Fruit fly (Drosophila melanogaster) ovary, adult (tissue): ENCODE results near the gene Pgant2.
A peak's percentile ranks its signal among the peaks of the same experiment; 100 is the strongest.

Source experiments
- CG17801 ChIP-seq: fragments of 200-800 bp; optimal IDR thresholded peaks from 2 replicates; lab custom pipeline; 2019; ENCODE audit warnings: missing biosample characterization, mild to moderate bottlenecking, missing genetic modification characterization, moderate library complexity; ENCODE audit not compliant: partially characterized antibody

The Pgant2 gene

dm6 chr2L:3426669-3427232 is at the start of gene Pgant2:
Gene Pgant2 (minus strand): TSS chr2L:3426719.
- no peak for TF ChIP-seq CG17801 (GFP tag; lab: Kevin White, UChicago)

- peak; percentile 8 for TF ChIP-seq CG17801 (GFP tag; lab: Kevin White, UChicago)
Measured at dm6 chr2L:3475948-3476347, 49.4 kb upstream of the Pgant2 start.

dm6 chr2L:3475168-3475567 is 48.6 kb upstream of the Pgant2 start:
- TF ChIP-seq CG17801 (GFP tag; lab: Kevin White, UChicago): no peak

dm6 chr2L:3472242-3472641 is 45.7 kb upstream of the Pgant2 start, which contains the start of gene Pgant4:
Gene Pgant4 (plus strand): TSS chr2L:3472603.
- TF ChIP-seq CG17801 (GFP tag; lab: Kevin White, UChicago): no peak

- no peak for TF ChIP-seq CG17801 (GFP tag; lab: Kevin White, UChicago)
Measured at dm6 chr2L:3469869-3470268, 43.4 kb upstream of the Pgant2 start, which contains the start of the genes Pif1 and CG31776. Gene Pif1 (minus strand): TSS chr2L:3470004. Gene CG31776 (plus strand): TSS chr2L:3470182.

DNA sequence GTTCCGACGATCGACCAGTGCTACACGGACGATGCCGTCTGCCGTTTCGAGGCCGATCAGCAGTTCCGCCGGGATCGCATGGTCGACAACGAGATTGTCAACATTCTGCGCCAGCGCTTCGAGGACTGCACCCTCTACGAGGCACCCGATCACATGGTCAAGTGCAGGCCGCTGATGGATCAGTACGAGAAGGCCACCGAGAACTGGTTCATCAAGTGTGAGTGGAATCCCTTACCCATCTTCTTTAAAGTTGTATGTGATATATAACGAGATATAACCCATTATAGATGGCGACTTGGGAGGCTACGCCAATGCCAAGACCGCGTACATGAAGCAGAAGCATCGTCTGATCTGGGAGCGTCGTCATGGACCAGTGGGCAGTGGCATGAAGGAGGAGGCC is 40.3 kb upstream of the Pgant2 start:
- TF ChIP-seq CG17801 (GFP tag; lab: Kevin White, UChicago): no peak

DNA sequence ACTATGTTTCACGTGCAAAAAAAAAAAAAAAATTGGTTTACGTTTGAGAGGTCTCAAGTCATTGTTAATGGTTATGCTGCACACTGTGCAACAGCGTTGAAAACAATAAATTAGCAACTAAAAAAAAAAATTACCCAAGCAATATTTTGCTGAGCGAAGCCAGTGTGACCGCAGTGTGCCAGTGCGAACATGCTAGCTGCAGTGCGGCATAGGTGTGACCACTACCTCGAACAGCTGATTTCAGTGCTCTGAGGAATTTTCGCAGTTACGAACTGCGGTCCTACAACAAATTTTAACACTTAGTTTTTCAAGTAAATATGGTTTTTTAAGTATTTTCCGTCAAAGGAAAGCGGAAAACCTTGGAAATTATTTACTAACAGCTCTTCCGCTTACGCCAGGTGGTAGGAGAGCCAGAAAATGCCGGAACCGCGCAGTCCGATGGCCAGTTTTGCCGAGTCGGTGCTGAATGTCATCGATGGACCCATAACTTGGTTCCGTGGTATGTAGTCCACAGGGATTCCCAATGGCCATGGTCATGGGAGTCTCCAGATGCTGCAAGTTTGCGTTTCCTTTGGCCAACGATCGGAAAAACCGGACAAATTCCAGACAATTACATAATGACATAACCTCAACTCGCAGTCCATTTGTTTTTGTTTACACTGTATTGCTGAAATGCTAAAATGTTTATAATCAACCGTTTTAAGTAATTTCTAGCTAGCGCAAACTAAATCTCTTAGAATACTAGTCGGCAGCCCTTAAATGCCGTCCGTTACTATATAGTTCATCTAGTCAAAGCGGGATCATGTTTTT is 39.6 kb upstream of the Pgant2 start, which contains the start of the genes msl-2 and ND-PDSW:
TSS of gene msl-2 (minus strand) at position 195 of the 810 bp plus-strand sequence.
TSS of gene ND-PDSW (plus strand) at position 240 of the 810 bp plus-strand sequence.
- no peak for TF ChIP-seq CG17801 (GFP tag; lab: Kevin White, UChicago)

DNA sequence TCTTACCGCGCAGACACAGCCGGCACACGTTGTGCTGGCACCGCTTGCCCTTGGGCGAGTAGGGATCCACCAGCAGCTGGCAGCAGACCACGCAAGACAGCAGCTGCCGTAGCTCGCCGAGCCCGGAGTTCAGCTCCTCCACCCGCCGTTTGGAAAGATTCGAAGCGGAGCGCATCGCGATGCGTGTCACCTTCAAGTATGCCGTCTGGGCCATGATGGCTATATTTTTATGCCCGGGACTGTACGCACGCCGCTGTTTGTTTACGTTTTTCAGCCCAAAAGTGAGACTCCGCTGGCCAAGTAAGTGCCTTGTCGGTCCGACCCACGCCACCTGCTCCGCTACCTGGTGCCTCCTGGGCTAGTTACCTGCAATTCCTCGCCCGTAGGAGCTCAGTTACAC is 38.9 kb upstream of the Pgant2 start:
- TF ChIP-seq CG17801 (GFP tag; lab: Kevin White, UChicago): no peak

- TF ChIP-seq CG17801 (GFP tag; lab: Kevin White, UChicago): no peak
Measured at dm6 chr2L:3461760-3462159, 35.2 kb upstream of the Pgant2 start, which contains the start of gene CG3246. Gene CG3246 (minus strand): TSS chr2L:3461952.

dm6 chr2L:3457007-3457406 is 30.5 kb upstream of the Pgant2 start, which contains the start of the genes Cog3 and Sec5:
Gene Cog3 (minus strand): TSS chr2L:3457064.
Gene Sec5 (plus strand): TSS chr2L:3457302.
- peak; percentile 55 for TF ChIP-seq CG17801 (GFP tag; lab: Kevin White, UChicago)

DNA sequence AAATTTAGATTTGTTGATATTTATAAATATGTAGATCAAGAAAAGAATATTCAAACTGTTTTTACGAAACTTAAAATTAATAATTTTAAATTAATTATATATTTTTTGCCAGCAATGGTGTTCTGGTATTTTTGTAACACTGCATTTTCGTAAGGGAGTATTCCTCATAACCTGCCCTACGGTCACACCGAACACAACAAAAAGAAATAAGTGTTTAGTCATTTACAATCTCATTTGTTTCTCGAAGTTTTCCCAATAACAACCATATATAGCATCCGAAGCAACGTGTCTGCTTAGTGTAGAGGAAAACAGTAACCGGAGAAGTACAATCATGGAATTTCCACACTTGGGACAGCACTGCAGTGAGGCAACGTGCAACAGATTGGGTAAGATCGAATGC is 25.8 kb upstream of the Pgant2 start, which contains the start of gene CG12795:
TSS of gene CG12795 (plus strand) at position 181 of the 400 bp plus-strand sequence.
- TF ChIP-seq CG17801 (GFP tag; lab: Kevin White, UChicago): peak; percentile 35

DNA sequence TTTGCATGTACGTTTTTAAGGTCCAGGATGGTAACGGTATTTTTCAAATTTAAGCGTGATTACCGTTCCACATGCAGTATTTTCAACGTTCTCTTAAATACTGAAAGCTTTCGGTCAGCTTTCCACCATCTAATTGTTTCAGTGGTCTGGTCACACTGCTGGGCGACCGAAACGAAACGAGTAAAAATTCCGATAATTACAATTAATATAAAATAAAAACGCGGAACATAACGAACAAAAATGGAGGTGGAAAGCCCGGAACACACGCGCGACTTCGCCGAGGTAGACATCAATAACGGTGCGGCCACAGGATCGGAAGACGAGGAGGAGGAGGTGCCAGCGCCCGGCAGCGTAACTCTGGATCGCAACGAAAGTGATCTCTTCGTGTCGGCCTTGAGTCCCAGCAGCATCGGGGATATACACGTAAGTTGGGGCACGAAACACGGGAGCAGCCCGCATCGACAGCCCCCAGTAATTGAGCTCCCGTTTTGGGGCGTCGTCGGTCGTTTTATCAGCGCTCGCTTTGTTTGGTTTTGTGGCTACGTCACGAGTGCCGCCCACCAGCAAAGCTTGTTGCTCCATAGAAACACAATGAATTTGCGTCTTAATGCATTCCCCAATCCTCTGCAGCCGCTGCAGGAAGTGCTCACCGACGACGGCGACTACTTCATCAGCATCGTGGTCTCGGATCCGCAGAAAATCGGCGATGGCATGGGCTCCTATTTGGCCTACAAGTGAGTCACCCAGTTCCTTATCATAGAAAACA is 23.2 kb upstream of the Pgant2 start, which contains the start of gene Snx1:
TSS of gene Snx1 (plus strand) at position 129 of the 766 bp plus-strand sequence.
- TF ChIP-seq CG17801 (GFP tag; lab: Kevin White, UChicago): peak; percentile 52

DNA sequence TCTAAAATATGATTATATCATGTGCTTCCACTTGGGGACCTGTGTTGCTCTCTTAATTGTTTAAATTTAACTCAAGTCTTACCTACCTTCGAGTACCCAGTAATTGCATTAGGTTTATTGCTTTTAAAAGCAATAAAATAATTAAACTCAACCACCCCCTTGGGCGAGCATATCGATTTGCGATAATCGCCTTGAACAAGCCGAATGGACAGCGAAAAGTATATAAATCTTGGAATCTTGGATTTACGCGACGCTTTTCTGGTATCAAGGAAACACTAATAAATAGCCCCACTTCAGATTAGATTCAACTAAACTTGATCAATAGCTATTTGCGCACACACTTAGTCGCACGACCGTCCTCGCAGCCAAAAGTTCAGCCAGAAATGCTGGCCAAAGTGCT is 19.1 kb upstream of the Pgant2 start, which contains the start of gene CG2772:
TSS of gene CG2772 (plus strand) at position 338 of the 400 bp plus-strand sequence.
- no peak for TF ChIP-seq CG17801 (GFP tag; lab: Kevin White, UChicago)

DNA sequence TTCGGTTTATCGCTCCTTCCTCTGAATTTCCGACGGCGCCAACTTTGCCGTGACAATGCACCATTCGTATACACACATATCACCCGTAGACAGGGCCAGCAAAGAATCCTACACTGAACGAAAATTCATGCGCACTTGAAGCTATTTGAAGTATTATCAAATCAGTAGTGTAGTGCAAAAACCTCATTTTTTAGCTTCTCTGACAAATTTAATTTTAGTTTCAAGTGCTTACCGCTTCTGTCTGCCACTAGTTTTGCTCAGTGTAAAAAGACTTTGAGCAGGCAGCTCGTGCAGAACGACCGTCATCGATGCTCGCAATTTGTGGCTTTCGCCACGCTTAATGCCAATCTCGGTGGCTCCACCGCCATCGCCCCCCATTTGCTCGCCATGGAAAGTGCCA is 18.3 kb upstream of the Pgant2 start:
- no peak for TF ChIP-seq CG17801 (GFP tag; lab: Kevin White, UChicago)
